Worm (Caenorhabditis elegans): ENCODE measurements around the gene mttu-1.

DNA sequence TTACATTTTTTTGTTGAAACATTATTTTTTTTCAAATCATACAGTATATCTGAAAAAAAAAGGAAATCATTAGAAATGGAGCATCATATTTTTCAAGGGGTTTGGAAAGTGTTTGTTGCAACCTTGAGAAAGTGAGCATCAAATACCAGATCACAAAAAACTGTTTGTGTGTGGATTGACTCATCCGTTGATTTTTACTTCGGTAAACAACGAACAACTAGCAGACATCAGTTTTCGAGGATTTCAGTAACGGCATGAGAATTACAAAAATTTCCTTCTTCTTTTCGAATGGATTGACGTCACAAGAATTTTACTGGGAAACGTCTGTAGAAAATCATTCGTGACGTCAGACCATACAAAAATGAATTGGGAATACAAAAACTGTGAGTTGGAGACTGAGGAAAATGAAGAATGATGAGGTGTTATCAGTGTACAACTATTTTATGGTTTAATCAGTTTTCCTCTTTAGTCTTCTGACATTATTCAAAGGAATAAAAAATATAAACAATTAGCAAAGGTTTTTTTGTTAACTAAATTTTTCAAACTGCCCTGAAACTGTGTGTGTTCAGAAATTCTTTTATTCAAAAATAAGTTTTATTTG lies 48.6 kb downstream of the mttu-1 start, which contains the start of gene C05C12.4:
- no peak for TF ChIP-seq ama-1 (optimal IDR thresholded peaks at IDR 0.05)
- no peak for TF ChIP-seq ama-1 (GFP tag; optimal IDR thresholded peaks at IDR 0.05)
- no peak for TF ChIP-seq ceh-27 (GFP tag; optimal IDR thresholded peaks at IDR 0.05)
- no peak for TF ChIP-seq ztf-28 (GFP tag; IDR thresholded peaks at IDR 0.05)
- no peak for TF ChIP-seq nhr-179 (tag; optimal IDR thresholded peaks at IDR 0.05)
